Worm (Caenorhabditis elegans) whole organism, late embryonic: ENCODE measurements around the gene inft-2.

Experiments used
- C08G9.2 ChIP-seq: sonication (generic microtip); optimal IDR thresholded peaks from 2 replicates; lab custom pipeline; 2016; ENCODE audit warnings: mild to moderate bottlenecking, missing genetic modification characterization, moderate library complexity, missing compliant biosample characterization
- C38D4.7 ChIP-seq: fragments of 200-800 bp; sonication (Bioruptor generic); optimal IDR thresholded peaks from 2 replicates; lab custom pipeline; 2018; ENCODE audit warnings: mild to moderate bottlenecking, missing genetic modification characterization, moderate library complexity, missing compliant biosample characterization
- F13H6.1 ChIP-seq: sonication (generic microtip); optimal IDR thresholded peaks from 2 replicates; lab custom pipeline; 2016; ENCODE audit warnings: missing genetic modification characterization, missing compliant biosample characterization
- K09A11.1 ChIP-seq: sonication (generic microtip); optimal IDR thresholded peaks from 2 replicates; lab custom pipeline; 2017; ENCODE audit warnings: antibody characterized with exemption, mild to moderate bottlenecking, missing genetic modification characterization, missing compliant biosample characterization; ENCODE audit not compliant: insufficient read depth
- Y22D7AL.16 ChIP-seq: sonication (generic microtip); optimal IDR thresholded peaks from 2 replicates; lab custom pipeline; 2016; ENCODE audit warnings: missing genetic modification characterization, missing compliant biosample characterization
- ceh-18 ChIP-seq: sonication (generic microtip); optimal IDR thresholded peaks from 2 replicates; lab custom pipeline; 2016; ENCODE audit warnings: missing genetic modification characterization, missing compliant biosample characterization
- ceh-31 ChIP-seq: sonication (generic microtip); optimal IDR thresholded peaks from 2 replicates; lab custom pipeline; 2016; ENCODE audit warnings: missing genetic modification characterization, missing compliant biosample characterization
- ceh-34 ChIP-seq: sonication (generic microtip); optimal IDR thresholded peaks from 2 replicates; lab custom pipeline; 2016; ENCODE audit warnings: mild to moderate bottlenecking, missing genetic modification characterization, missing compliant biosample characterization
- ceh-48 ChIP-seq: sonication (generic microtip); optimal IDR thresholded peaks from 2 replicates; lab custom pipeline; 2016; ENCODE audit warnings: missing genetic modification characterization, inconsistent platforms, missing compliant biosample characterization
- che-1 ChIP-seq: sonication (generic microtip); optimal IDR thresholded peaks from 2 replicates; lab custom pipeline; 2016; ENCODE audit warnings: mild to moderate bottlenecking, missing genetic modification characterization, missing compliant biosample characterization
- dmd-4 ChIP-seq: sonication (generic microtip); optimal IDR thresholded peaks from 2 replicates; lab custom pipeline; 2016; ENCODE audit warnings: borderline replicate concordance, missing genetic modification characterization, missing compliant biosample characterization
- elt-2 ChIP-seq: sonication (generic microtip); optimal IDR thresholded peaks from 2 replicates; lab custom pipeline; 2016; ENCODE audit warnings: missing genetic modification reagents, missing genetic modification characterization, missing compliant biosample characterization
- eyg-1 ChIP-seq: sonication (generic microtip); optimal IDR thresholded peaks from 2 replicates; lab custom pipeline; 2016; ENCODE audit warnings: missing genotype, missing genetic modification characterization, missing compliant biosample characterization
- fkh-10 ChIP-seq: fragments of 150-350 bp; optimal IDR thresholded peaks from 2 replicates; lab custom pipeline; 2014; ENCODE audit warnings: missing biosample characterization, missing genetic modification reagents, missing genetic modification characterization
- fkh-6 ChIP-seq: sonication (generic microtip); optimal IDR thresholded peaks from 2 replicates; lab custom pipeline; 2016; ENCODE audit warnings: missing genetic modification characterization, missing compliant biosample characterization
- hlh-6 ChIP-seq: sonication (generic microtip); optimal IDR thresholded peaks from 2 replicates; lab custom pipeline; 2016; ENCODE audit warnings: missing genotype, missing genetic modification characterization, missing compliant biosample characterization
- hlh-8 ChIP-seq: sonication (generic microtip); optimal IDR thresholded peaks from 2 replicates; lab custom pipeline; 2016; ENCODE audit warnings: missing genotype, missing genetic modification characterization, missing compliant biosample characterization
- lim-6 ChIP-seq: sonication (generic microtip); optimal IDR thresholded peaks from 2 replicates; lab custom pipeline; 2016; ENCODE audit warnings: missing genetic modification characterization, missing compliant biosample characterization
- nhr-232 ChIP-seq: sonication (generic microtip); optimal IDR thresholded peaks from 2 replicates; lab custom pipeline; 2016; ENCODE audit warnings: missing genetic modification characterization, missing compliant biosample characterization
- pqm-1 ChIP-seq: sonication (generic microtip); optimal IDR thresholded peaks from 2 replicates; lab custom pipeline; 2016; ENCODE audit warnings: missing genetic modification characterization, missing compliant biosample characterization
- pros-1 ChIP-seq: fragments of 150-350 bp; optimal IDR thresholded peaks from 2 replicates; lab custom pipeline; 2014; ENCODE audit warnings: missing biosample characterization, missing genetic modification reagents, missing genetic modification characterization
- ref-2 ChIP-seq: sonication (generic microtip); optimal IDR thresholded peaks from 2 replicates; lab custom pipeline; 2016; ENCODE audit warnings: missing genetic modification characterization, missing compliant biosample characterization
- rnt-1 ChIP-seq: sonication (generic microtip); optimal IDR thresholded peaks from 2 replicates; lab custom pipeline; 2016; ENCODE audit warnings: missing genetic modification characterization, missing compliant biosample characterization
- sdc-2 ChIP-seq: sonication (generic microtip); optimal IDR thresholded peaks from 2 replicates; lab custom pipeline; 2016; ENCODE audit warnings: missing genotype, missing genetic modification characterization, missing compliant biosample characterization
- sox-2 ChIP-seq: fragments of 200-800 bp; sonication (Bioruptor generic); IDR thresholded peaks from 2 replicates; pipeline ENCODE4 v1.3.6; 2022; ENCODE audit warnings: missing genetic modification reagents, missing genetic modification characterization, missing compliant biosample characterization
- ttx-3 ChIP-seq: sonication (generic microtip); optimal IDR thresholded peaks from 2 replicates; lab custom pipeline; 2016; ENCODE audit warnings: missing genetic modification reagents, missing genetic modification characterization, missing compliant biosample characterization
- unc-3 ChIP-seq, 2 experiments: fragments of 200-800 bp in 1 of 2; sonication (Bioruptor generic) in 1 of 2; sonication (generic microtip) in 1 of 2; conservative IDR thresholded peaks in 1 of 2; optimal IDR thresholded peaks in 1 of 2; 2 replicates each; pipeline versions ENCODE4 v1.3.6 to Lab custom; 2016 to 2022; ENCODE audit warnings: missing compliant biosample characterization in 2 of 2, missing genetic modification characterization in 2 of 2, missing genetic modification reagents in 1 of 2
- unc-42 ChIP-seq: sonication (generic microtip); optimal IDR thresholded peaks from 2 replicates; lab custom pipeline; 2016; ENCODE audit warnings: missing genotype, missing genetic modification characterization, missing compliant biosample characterization
- unc-55 ChIP-seq: sonication (generic microtip); optimal IDR thresholded peaks from 2 replicates; lab custom pipeline; 2017; ENCODE audit warnings: missing biosample characterization, missing genetic modification reagents, missing genetic modification characterization
- unc-86 ChIP-seq: sonication (generic microtip); optimal IDR thresholded peaks from 2 replicates; lab custom pipeline; 2016; ENCODE audit warnings: missing genetic modification characterization, missing compliant biosample characterization
- zip-5 ChIP-seq: sonication (generic microtip); optimal IDR thresholded peaks from 2 replicates; lab custom pipeline; 2016; ENCODE audit warnings: missing genetic modification characterization, missing compliant biosample characterization
- ztf-16 ChIP-seq: sonication (generic microtip); optimal IDR thresholded peaks from 2 replicates; lab custom pipeline; 2017; ENCODE audit warnings: missing genetic modification characterization, missing compliant biosample characterization

The inft-2 gene

DNA sequence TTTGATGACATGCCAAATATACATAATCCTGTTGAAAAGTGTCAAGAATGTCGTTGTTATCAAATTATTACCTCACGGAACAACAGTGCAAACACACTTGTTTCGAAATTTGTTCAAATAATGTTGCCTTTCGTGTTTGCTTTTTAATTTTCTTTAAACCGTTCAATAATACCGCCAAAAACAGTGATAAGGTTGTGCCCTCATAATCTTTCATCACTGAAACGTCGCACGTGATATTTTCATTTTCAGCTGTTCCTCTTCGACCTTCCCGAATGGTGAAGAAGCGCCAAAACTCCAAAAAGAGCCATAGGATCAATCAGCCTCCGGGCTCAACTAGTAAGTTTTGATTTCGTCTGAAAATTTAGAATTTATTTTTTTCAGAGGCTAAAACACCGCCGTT, at the start of gene inft-2:
Gene inft-2, plus strand, starts transcription at position 248 of the 400 bp plus-strand sequence.
- TF ChIP-seq ztf-16 (tag; lab: Kevin White, UChicago) (no peak), rnt-1 (no peak), ceh-48 (tag; lab: Kevin White, UChicago) (no peak), nhr-232 (tag; lab: Kevin White, UChicago) (no peak), ttx-3 (tag; lab: Kevin White, UChicago) (no peak), dmd-4 (tag; lab: Kevin White, UChicago) (no peak), Y22D7AL.16 (no peak), pros-1 (tag; lab: Kevin White, UChicago) (no peak), unc-3 (GFP tag; conservative IDR thresholded peaks at IDR 0.05; lab: Robert Waterston, UW) (no peak), unc-3 (tag; optimal IDR thresholded peaks at IDR 0.05; lab: Kevin White, UChicago) (no peak), F13H6.1 (no peak), ref-2 (no peak), eyg-1 (tag; lab: Kevin White, UChicago) (no peak)

ce11 chrV:12953702-12954101, 48.4 kb upstream of the inft-2 start, which contains the start of gene eif-3.K:
TSS of gene eif-3.K (plus strand) at chrV:12954002.
- TF ChIP-seq rnt-1, result no peak

DNA sequence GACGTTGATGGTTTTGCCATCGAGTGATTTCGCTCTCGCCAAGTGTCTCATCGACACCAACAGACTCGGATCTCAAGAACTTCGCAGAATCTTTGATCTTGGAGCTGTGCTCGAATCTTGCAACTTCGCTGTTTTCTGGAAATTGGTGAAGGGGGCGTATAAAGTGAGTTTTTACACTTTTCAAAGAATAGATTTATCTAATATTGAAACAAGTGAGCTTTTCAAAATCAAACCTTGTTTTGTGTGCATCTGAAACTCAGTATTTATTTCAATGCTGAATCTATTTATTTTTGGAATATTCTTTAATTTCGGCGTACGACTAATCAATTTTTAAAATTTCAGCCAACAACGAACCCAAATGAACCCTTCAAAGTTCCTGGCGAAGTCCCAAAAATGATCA, 47.9 kb upstream of the inft-2 start:
- TF ChIP-seq hlh-6 (tag; lab: Kevin White, UChicago), result no peak
- no peak for TF ChIP-seq pqm-1
- TF ChIP-seq hlh-8 (tag; lab: Kevin White, UChicago), result no peak
- no peak for TF ChIP-seq F13H6.1
- TF ChIP-seq lim-6 (tag; lab: Kevin White, UChicago), result no peak
- TF ChIP-seq unc-86 (tag; lab: Kevin White, UChicago), result no peak
- TF ChIP-seq unc-3 (GFP tag; conservative IDR thresholded peaks at IDR 0.05; lab: Robert Waterston, UW), result no peak
- no peak for TF ChIP-seq unc-3 (tag; optimal IDR thresholded peaks at IDR 0.05; lab: Kevin White, UChicago)
- no peak for TF ChIP-seq che-1 (tag; lab: Kevin White, UChicago)
- no peak for TF ChIP-seq ceh-34 (tag; lab: Kevin White, UChicago)
- no peak for TF ChIP-seq K09A11.1 (tag; lab: Kevin White, UChicago)
- TF ChIP-seq unc-42, result no peak
- no peak for TF ChIP-seq unc-55 (GFP tag; lab: Kevin White, UChicago)
- no peak for TF ChIP-seq C08G9.2 (tag; lab: Kevin White, UChicago)
- no peak for TF ChIP-seq ceh-18 (tag; lab: Kevin White, UChicago)
- no peak for TF ChIP-seq zip-5 (tag; lab: Kevin White, UChicago)
- no peak for TF ChIP-seq C38D4.7 (GFP tag; lab: Kevin White, UChicago)
- TF ChIP-seq, all 69 proteins: peak for 0

- no peak for TF ChIP-seq F13H6.1
- TF ChIP-seq fkh-6 (tag; lab: Kevin White, UChicago), result no peak
- TF ChIP-seq ceh-31 (tag; lab: Kevin White, UChicago), result no peak
- TF ChIP-seq sdc-2 (tag; lab: Kevin White, UChicago), result no peak
Measured at ce11 chrV:12961085-12961560, 41.0 kb upstream of the inft-2 start, which contains the start of gene mpst-7. TSS of gene mpst-7 (minus strand) at chrV:12961135.

- TF ChIP-seq fkh-10 (GFP tag; lab: Kevin White, UChicago) (no peak), elt-2 (tag; lab: Kevin White, UChicago) (peak; percentile 57)
- TF ChIP-seq, all 69 proteins: peak for 1
Measured at ce11 chrV:12963192-12963591, 38.9 kb upstream of the inft-2 start, which contains the start of gene hrg-9. TSS of gene hrg-9 (minus strand) at chrV:12963343.

- no peak for TF ChIP-seq ceh-34 (tag; lab: Kevin White, UChicago)
- no peak for TF ChIP-seq sox-2
- TF ChIP-seq, all 69 proteins: peak for 0
Measured at ce11 chrV:12964076-12964475, 38.0 kb upstream of the inft-2 start, which contains the start of gene srd-35. TSS of gene srd-35 (plus strand) at chrV:12964376.
